Worm (Caenorhabditis elegans) whole organism, early embryonic: Measurements from ENCODE around the gene clec-156.

Experiments used
- B0310.2 ChIP-seq: sonication (generic microtip); optimal IDR thresholded peaks from 2 replicates; lab custom pipeline; 2016; ENCODE audit warnings: mild to moderate bottlenecking, missing genetic modification characterization, missing compliant biosample characterization
- F13C5.2 ChIP-seq: sonication (generic microtip); optimal IDR thresholded peaks from 2 replicates; lab custom pipeline; 2017; ENCODE audit warnings: mild to moderate bottlenecking, missing genetic modification characterization, inconsistent platforms, missing compliant biosample characterization
- aly-1 ChIP-seq: sonication (generic microtip); optimal IDR thresholded peaks from 2 replicates; lab custom pipeline; 2016; ENCODE audit warnings: missing genetic modification characterization, missing compliant biosample characterization
- ama-1 ChIP-seq: fragments of 150-350 bp; optimal IDR thresholded peaks from 2 replicates; lab custom pipeline; 2014
- ceh-13 ChIP-seq: fragments of 200-800 bp; sonication (Bioruptor generic); optimal IDR thresholded peaks from 2 replicates; lab custom pipeline; 2018; ENCODE audit warnings: mild to moderate bottlenecking, missing genetic modification characterization, missing compliant biosample characterization
- ceh-36 ChIP-seq: sonication (generic microtip); optimal IDR thresholded peaks from 2 replicates; lab custom pipeline; 2016; ENCODE audit warnings: missing genetic modification characterization, inconsistent platforms, missing compliant biosample characterization
- ets-7 ChIP-seq: sonication (generic microtip); optimal IDR thresholded peaks from 2 replicates; lab custom pipeline; 2016; ENCODE audit warnings: missing genotype, missing genetic modification characterization, missing compliant biosample characterization
- flt-1 ChIP-seq: fragments of 200-800 bp; sonication (Bioruptor generic); IDR thresholded peaks from 2 replicates; pipeline ENCODE4 v1.3.6; 2022; ENCODE audit warnings: missing genetic modification characterization, missing compliant biosample characterization
- hmbx-1 ChIP-seq: sonication (generic microtip); optimal IDR thresholded peaks from 2 replicates; lab custom pipeline; 2016; ENCODE audit warnings: mild to moderate bottlenecking, missing genetic modification characterization, missing compliant biosample characterization
- hmg-4 ChIP-seq: fragments of 200-800 bp; sonication (Bioruptor generic); optimal IDR thresholded peaks from 2 replicates; lab custom pipeline; 2018; ENCODE audit warnings: mild to moderate bottlenecking, missing genetic modification characterization, missing compliant biosample characterization
- hnd-1 ChIP-seq: sonication (generic microtip); optimal IDR thresholded peaks from 2 replicates; lab custom pipeline; 2016; ENCODE audit warnings: missing genetic modification characterization, missing compliant biosample characterization
- pes-1 ChIP-seq: fragments of 200-800 bp; sonication (Bioruptor generic); IDR thresholded peaks from 2 replicates; pipeline ENCODE4 v1.3.6; 2022; ENCODE audit warnings: missing genetic modification reagents, missing genetic modification characterization, missing compliant biosample characterization
- scrt-1 ChIP-seq: fragments of 200-800 bp; sonication (Bioruptor generic); IDR thresholded peaks from 2 replicates; pipeline ENCODE4 v1.3.6; 2022; ENCODE audit warnings: missing genetic modification characterization, missing compliant biosample characterization
- sea-1 ChIP-seq: fragments of 200-800 bp; sonication (Bioruptor generic); conservative IDR thresholded peaks from 2 replicates; pipeline ENCODE4 v1.3.6; 2022; ENCODE audit warnings: missing genetic modification characterization, missing compliant biosample characterization
- tbx-11 ChIP-seq: fragments of 200-800 bp; sonication (Bioruptor generic); IDR thresholded peaks from 2 replicates; pipeline ENCODE4 v1.3.6; 2022; ENCODE audit warnings: missing genetic modification characterization, missing compliant biosample characterization
- tbx-37 ChIP-seq: fragments of 200-800 bp; sonication (Bioruptor generic); conservative IDR thresholded peaks from 2 replicates; pipeline ENCODE4 v1.3.6; 2022; ENCODE audit warnings: missing genetic modification reagents, missing genetic modification characterization, missing compliant biosample characterization
- tra-4 ChIP-seq: sonication (generic microtip); optimal IDR thresholded peaks from 2 replicates; lab custom pipeline; 2017; ENCODE audit warnings: missing genetic modification characterization, missing compliant biosample characterization

clec-156 gene

DNA sequence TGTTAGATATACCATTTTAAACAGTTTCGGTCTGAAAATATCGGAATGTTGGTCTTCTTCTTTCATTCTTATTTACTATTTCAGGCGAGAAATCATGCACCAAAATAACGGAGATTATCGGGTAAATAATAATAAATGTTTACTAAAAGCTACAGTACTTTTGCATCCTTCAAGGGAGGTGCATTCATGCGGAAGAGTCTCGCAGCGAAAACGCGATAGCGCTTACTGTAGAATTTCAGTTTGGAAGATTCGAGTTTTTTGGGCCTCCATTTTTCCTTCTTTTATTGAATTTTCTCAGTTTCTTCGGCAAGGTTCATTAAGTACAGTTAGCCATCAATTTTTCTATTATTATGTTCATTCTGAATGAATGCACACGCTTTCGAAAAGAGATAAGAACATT lies 14.0 kb upstream of the clec-156 start, which contains the start of gene C35D10.7:
Gene C35D10.7, plus strand, starts transcription at position 85 of the 400 bp plus-strand sequence.
- no peak for TF ChIP-seq sea-1
- TF ChIP-seq ceh-36 (tag; lab: Kevin White, UChicago) = no peak
- TF ChIP-seq aly-1 (tag; lab: Kevin White, UChicago) = no peak

DNA sequence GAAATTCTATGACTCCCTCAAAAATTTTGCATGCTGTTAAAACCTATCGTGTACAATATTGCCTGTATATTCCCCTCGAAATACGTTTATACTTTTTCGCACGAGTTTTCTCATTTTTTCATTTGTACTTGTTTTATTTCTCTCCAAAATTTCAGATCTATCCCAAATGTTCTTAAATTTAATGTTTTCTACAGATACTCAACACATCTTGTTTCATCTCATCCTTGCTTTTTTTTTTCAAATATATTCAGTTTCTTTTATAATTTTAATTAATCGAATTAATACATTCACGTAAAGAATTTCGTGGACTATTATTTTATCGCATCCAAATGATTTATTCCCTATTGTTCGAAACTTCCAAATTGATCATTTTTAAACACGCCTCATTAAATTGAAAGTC lies 12.8 kb upstream of the clec-156 start, which contains the start of gene C35D10.8:
Gene C35D10.8, plus strand, starts transcription at position 301 of the 400 bp plus-strand sequence.
- TF ChIP-seq pes-1 (GFP tag; lab: Robert Waterston, UW) (no peak), flt-1 (GFP tag; lab: Robert Waterston, UW) (no peak), aly-1 (tag; lab: Kevin White, UChicago) (no peak), ceh-36 (tag; lab: Kevin White, UChicago) (no peak), tra-4 (tag; lab: Kevin White, UChicago) (no peak), B0310.2 (tag; lab: Kevin White, UChicago) (no peak), ceh-13 (GFP tag; lab: Kevin White, UChicago) (no peak), hmbx-1 (tag; lab: Kevin White, UChicago) (no peak), ets-7 (no peak), tbx-37 (GFP tag; lab: Robert Waterston, UW) (no peak), F13C5.2 (tag; lab: Kevin White, UChicago) (no peak)

DNA sequence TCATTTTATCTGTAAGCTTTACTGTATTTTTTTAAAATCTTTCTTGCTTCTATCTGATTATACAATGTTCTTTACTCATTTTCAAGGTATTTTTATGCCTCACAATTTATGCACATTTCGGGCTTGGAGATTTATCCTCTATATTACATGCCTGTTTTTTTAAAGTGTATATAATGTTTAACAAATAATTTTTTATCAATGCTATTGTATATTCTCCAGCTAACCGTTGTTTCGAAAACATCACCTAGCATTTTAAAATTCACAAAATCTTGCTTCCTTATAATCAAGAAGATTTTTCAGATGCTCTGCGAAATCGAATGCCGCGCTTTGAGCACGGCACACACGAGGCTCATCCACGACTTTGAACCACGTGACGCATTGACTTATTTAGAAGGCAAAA lies 10.0 kb upstream of the clec-156 start, which contains the start of gene ced-4:
Gene ced-4, plus strand, starts transcription at position 301 of the 400 bp plus-strand sequence.
- TF ChIP-seq ceh-36 (tag; lab: Kevin White, UChicago) (no peak), pes-1 (GFP tag; lab: Robert Waterston, UW) (no peak), scrt-1 (GFP tag; lab: Robert Waterston, UW) (no peak), aly-1 (tag; lab: Kevin White, UChicago) (no peak), F13C5.2 (tag; lab: Kevin White, UChicago) (no peak), flt-1 (GFP tag; lab: Robert Waterston, UW) (no peak), B0310.2 (tag; lab: Kevin White, UChicago) (no peak), ama-1 (lab: Kevin White, UChicago) (no peak), ceh-13 (GFP tag; lab: Kevin White, UChicago) (no peak), ets-7 (no peak), hnd-1 (tag; lab: Kevin White, UChicago) (no peak), hmg-4 (GFP tag; lab: Kevin White, UChicago) (no peak), tbx-11 (no peak)

DNA sequence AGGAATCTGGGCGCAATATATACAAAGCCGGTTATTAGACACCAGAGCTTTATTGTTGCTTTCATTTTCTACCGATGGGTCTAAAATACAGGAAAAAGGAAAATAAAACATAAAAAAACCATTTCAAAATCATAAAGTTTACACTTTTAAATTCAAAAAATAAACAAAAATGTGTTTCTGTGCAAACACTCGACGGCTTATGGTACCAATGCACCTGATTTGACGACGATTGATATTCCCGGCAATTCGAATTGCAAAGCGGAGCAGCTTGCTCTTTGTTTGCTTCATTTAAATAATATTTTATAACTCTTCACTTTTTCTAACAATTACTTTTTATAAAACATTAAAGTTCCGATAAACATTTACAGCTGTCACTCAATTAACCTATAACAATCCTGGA lies 8.1 kb upstream of the clec-156 start, which contains the start of gene F26A1.1:
Gene F26A1.1, plus strand, starts transcription at position 369 of the 400 bp plus-strand sequence.
- TF ChIP-seq sea-1 = no peak
- TF ChIP-seq tbx-11 = no peak
- TF ChIP-seq scrt-1 (GFP tag; lab: Robert Waterston, UW) = no peak
- no peak for TF ChIP-seq ceh-13 (GFP tag; lab: Kevin White, UChicago)
- no peak for TF ChIP-seq F13C5.2 (tag; lab: Kevin White, UChicago)
- no peak for TF ChIP-seq hmbx-1 (tag; lab: Kevin White, UChicago)
- no peak for TF ChIP-seq hmg-4 (GFP tag; lab: Kevin White, UChicago)
- TF ChIP-seq tra-4 (tag; lab: Kevin White, UChicago) = no peak
- no peak for TF ChIP-seq ets-7
- TF ChIP-seq pes-1 (GFP tag; lab: Robert Waterston, UW) = no peak
- TF ChIP-seq tbx-37 (GFP tag; lab: Robert Waterston, UW) = no peak
- no peak for TF ChIP-seq B0310.2 (tag; lab: Kevin White, UChicago)

DNA sequence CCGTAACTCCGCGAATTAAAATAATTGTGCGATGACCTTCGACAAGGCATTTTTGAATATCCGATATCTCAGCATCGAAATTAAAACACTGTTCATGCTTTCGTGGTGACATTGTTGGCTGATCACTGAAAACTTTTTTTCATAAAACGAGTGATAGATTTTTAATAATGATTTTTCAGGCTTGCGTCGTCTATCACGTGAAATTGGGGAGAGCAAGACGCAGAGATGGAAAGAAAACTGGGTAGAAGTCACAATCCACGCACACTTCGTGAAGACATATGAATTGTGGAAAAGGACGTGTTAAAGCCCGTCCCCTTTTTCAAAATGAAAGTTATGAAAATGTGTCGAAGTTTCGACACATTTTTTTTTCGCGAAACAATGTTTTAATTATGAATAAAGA lies 7.7 kb upstream of the clec-156 start, which contains the start of gene nonu-1:
Gene nonu-1, minus strand, starts transcription at position 169 of the 400 bp plus-strand sequence.
- no peak for TF ChIP-seq pes-1 (GFP tag; lab: Robert Waterston, UW)
- TF ChIP-seq aly-1 (tag; lab: Kevin White, UChicago) = no peak
- TF ChIP-seq B0310.2 (tag; lab: Kevin White, UChicago) = no peak
- no peak for TF ChIP-seq ceh-36 (tag; lab: Kevin White, UChicago)
- TF ChIP-seq tra-4 (tag; lab: Kevin White, UChicago) = no peak
- no peak for TF ChIP-seq sea-1
- TF ChIP-seq tbx-37 (GFP tag; lab: Robert Waterston, UW) = no peak
- TF ChIP-seq hnd-1 (tag; lab: Kevin White, UChicago) = no peak
- no peak for TF ChIP-seq hmg-4 (GFP tag; lab: Kevin White, UChicago)
- no peak for TF ChIP-seq tbx-11
- TF ChIP-seq flt-1 (GFP tag; lab: Robert Waterston, UW) = no peak

DNA sequence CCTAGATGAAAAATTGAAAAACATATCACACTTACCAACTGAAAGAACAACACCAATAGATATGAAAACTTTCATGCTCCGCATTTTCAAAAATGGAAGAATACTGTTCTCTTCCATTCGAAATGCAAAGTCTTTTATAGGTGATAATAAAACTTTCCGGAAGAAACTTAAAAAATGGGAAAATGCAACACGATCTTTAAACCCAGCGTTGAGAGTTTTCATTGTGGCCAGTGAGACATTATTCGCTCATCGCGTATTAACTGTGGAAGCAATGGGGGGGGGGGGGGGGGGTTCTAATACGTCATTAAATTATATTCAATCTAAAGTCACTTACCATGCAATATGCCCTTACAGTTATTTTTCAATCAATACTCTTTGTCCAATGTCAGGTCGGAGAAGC lies 2.3 kb upstream of the clec-156 start, which contains the start of the genes clec-157 and fkh-5:
Gene clec-157, minus strand, starts transcription at position 101 of the 400 bp plus-strand sequence.
Gene fkh-5, plus strand, starts transcription at position 336 of the 400 bp plus-strand sequence.
- TF ChIP-seq sea-1 (no peak), B0310.2 (tag; lab: Kevin White, UChicago) (no peak), aly-1 (tag; lab: Kevin White, UChicago) (no peak), tbx-11 (no peak), scrt-1 (GFP tag; lab: Robert Waterston, UW) (no peak), hmg-4 (GFP tag; lab: Kevin White, UChicago) (no peak), ama-1 (lab: Kevin White, UChicago) (no peak), ceh-36 (tag; lab: Kevin White, UChicago) (no peak), pes-1 (GFP tag; lab: Robert Waterston, UW) (no peak), flt-1 (GFP tag; lab: Robert Waterston, UW) (no peak)

DNA sequence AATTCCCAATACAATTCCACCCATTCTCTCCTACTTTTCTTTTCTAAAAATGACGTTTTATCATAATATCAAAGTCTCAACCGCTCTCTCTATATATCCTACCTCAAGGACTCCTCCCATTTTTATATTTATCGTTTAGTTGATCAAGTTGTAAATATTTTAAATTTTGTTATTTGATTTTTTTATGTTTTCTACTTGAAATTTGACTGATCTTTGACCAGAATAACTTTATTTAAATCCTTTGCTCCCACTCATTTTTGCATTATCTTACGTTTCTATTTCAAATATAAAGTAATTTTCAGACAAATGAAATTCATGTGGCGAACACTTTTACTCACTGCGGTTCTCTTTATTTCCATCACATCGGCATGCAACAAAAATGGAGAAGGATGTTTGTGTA lies 4.6 kb downstream of the clec-156 start, which contains the start of the genes acbp-7 and F26A1.19:
Gene acbp-7, plus strand, starts transcription at position 301 of the 400 bp plus-strand sequence.
Gene F26A1.19, plus strand, starts transcription at position 303 of the 400 bp plus-strand sequence.
- TF ChIP-seq B0310.2 (tag; lab: Kevin White, UChicago) (no peak), aly-1 (tag; lab: Kevin White, UChicago) (no peak), ceh-13 (GFP tag; lab: Kevin White, UChicago) (no peak), ets-7 (no peak), F13C5.2 (tag; lab: Kevin White, UChicago) (no peak)
